Fruit fly (Drosophila melanogaster) whole organism, embryonic: ENCODE data around the gene CCT7.

Experiments
- Atf3 ChIP-seq: fragments of 200-800 bp; sonication (Bioruptor generic); optimal IDR thresholded peaks from 3 replicates; lab custom pipeline; 2016; ENCODE audit warnings: missing biosample characterization, missing genetic modification characterization
- C15 ChIP-seq: fragments of 200-800 bp; sonication (Bioruptor generic); IDR thresholded peaks from 3 replicates; pipeline ENCODE4 v1.3.6; 2022; ENCODE audit warnings: missing biosample characterization, missing genetic modification characterization
- CG1024 ChIP-seq: fragments of 200-800 bp; sonication (Bioruptor generic); IDR thresholded peaks from 2 replicates; pipeline ENCODE4 v1.3.6; 2022; ENCODE audit warnings: missing biosample characterization, missing genetic modification characterization
- CG10267 ChIP-seq: fragments of 200-800 bp; sonication (Bioruptor generic); optimal IDR thresholded peaks from 2 replicates; lab custom pipeline; 2018; ENCODE audit warnings: missing biosample characterization, mild to moderate bottlenecking, missing genetic modification characterization, moderate library complexity
- CG10274 ChIP-seq: fragments of 200-800 bp; sonication (Bioruptor generic); optimal IDR thresholded peaks from 3 replicates; lab custom pipeline; 2017; ENCODE audit warnings: missing biosample characterization, mild to moderate bottlenecking, missing genetic modification characterization
- CG10462 ChIP-seq: fragments of 200-800 bp; sonication (Bioruptor generic); optimal IDR thresholded peaks from 2 replicates; lab custom pipeline; 2016; ENCODE audit warnings: missing biosample characterization, missing genetic modification characterization
- CG12155 ChIP-seq: fragments of 200-800 bp; sonication (Bioruptor generic); optimal IDR thresholded peaks from 3 replicates; lab custom pipeline; 2016; ENCODE audit warnings: missing biosample characterization, missing genetic modification characterization
- CG12769 ChIP-seq: fragments of 200-800 bp; sonication (Bioruptor generic); optimal IDR thresholded peaks from 2 replicates; lab custom pipeline; 2019; ENCODE audit warnings: missing biosample characterization, mild to moderate bottlenecking, missing genetic modification characterization, moderate library complexity
- CG16863 ChIP-seq: fragments of 200-800 bp; sonication (Bioruptor generic); optimal IDR thresholded peaks from 3 replicates; lab custom pipeline; 2016; ENCODE audit warnings: missing biosample characterization, missing genetic modification characterization
- CG17568 ChIP-seq: fragments of 200-800 bp; sonication (Bioruptor generic); optimal IDR thresholded peaks from 2 replicates; lab custom pipeline; 2018; ENCODE audit warnings: missing biosample characterization, mild to moderate bottlenecking, missing genetic modification characterization, moderate library complexity
- CG18476 ChIP-seq: fragments of 200-800 bp; sonication (Bioruptor generic); optimal IDR thresholded peaks from 2 replicates; lab custom pipeline; 2016; ENCODE audit warnings: missing biosample characterization, mild to moderate bottlenecking, missing genetic modification characterization
- CG2129 ChIP-seq: fragments of 200-800 bp; sonication (Bioruptor generic); IDR thresholded peaks from 2 replicates; pipeline ENCODE4 v1.3.6; 2022; ENCODE audit warnings: missing biosample characterization, missing genetic modification characterization; ENCODE audit not compliant: partially characterized antibody
- CG2889 ChIP-seq: fragments of 200-800 bp; sonication (Bioruptor generic); IDR thresholded peaks from 3 replicates; pipeline ENCODE4 v1.3.6; 2022; ENCODE audit warnings: missing biosample characterization, missing genetic modification characterization
- CG31441 ChIP-seq: fragments of 200-800 bp; sonication (Bioruptor generic); IDR thresholded peaks from 2 replicates; pipeline ENCODE4 v1.3.6; 2022; ENCODE audit warnings: missing biosample characterization, missing genetic modification characterization
- CG32532 ChIP-seq: fragments of 200-800 bp; sonication (Bioruptor generic); IDR thresholded peaks from 2 replicates; pipeline ENCODE4 v1.3.6; 2022; ENCODE audit warnings: missing biosample characterization, missing genetic modification characterization
- CG4282 ChIP-seq: fragments of 200-800 bp; sonication (Bioruptor generic); optimal IDR thresholded peaks from 2 replicates; lab custom pipeline; 2016; ENCODE audit warnings: missing biosample characterization, missing genetic modification characterization
- CG4328 ChIP-seq: fragments of 200-800 bp; sonication (Bioruptor generic); optimal IDR thresholded peaks from 3 replicates; lab custom pipeline; 2017; ENCODE audit warnings: missing biosample characterization, missing genetic modification reagents, missing genetic modification characterization
- CG7987 ChIP-seq: fragments of 200-800 bp; sonication (Bioruptor generic); optimal IDR thresholded peaks from 2 replicates; lab custom pipeline; 2018; ENCODE audit warnings: missing biosample characterization, mild to moderate bottlenecking, missing genetic modification characterization, moderate library complexity
- CG9932 ChIP-seq: fragments of 200-800 bp; sonication (Bioruptor generic); IDR thresholded peaks from 2 replicates; pipeline ENCODE4 v1.3.6; 2022; ENCODE audit warnings: missing biosample characterization, missing genetic modification characterization
- Deaf1 ChIP-seq: fragments of 200-800 bp; optimal IDR thresholded peaks from 3 replicates; lab custom pipeline; 2019; ENCODE audit warnings: missing biosample characterization, mild to moderate bottlenecking, missing genetic modification characterization, moderate library complexity
- Eip74EF ChIP-seq, 2 experiments: fragments of 200-800 bp in 1 of 2; fragments of >200 bp in 1 of 2; sonication (Bioruptor generic) in 1 of 2; optimal IDR thresholded peaks; 2 replicates each; lab custom pipeline; 2017 to 2019; ENCODE audit warnings: missing biosample characterization in 2 of 2, missing genetic modification characterization in 2 of 2, mild to moderate bottlenecking in 1 of 2, moderate library complexity in 1 of 2
- Ets97D ChIP-seq: fragments of 200-800 bp; sonication (Bioruptor generic); optimal IDR thresholded peaks from 3 replicates; lab custom pipeline; 2016; ENCODE audit warnings: missing biosample characterization, missing genetic modification characterization
- HmgZ ChIP-seq: fragments of 200-800 bp; sonication (Bioruptor generic); optimal IDR thresholded peaks from 2 replicates; lab custom pipeline; 2018; ENCODE audit warnings: missing biosample characterization, mild to moderate bottlenecking, missing genetic modification characterization
- Hmr ChIP-seq: fragments of 200-800 bp; sonication (Bioruptor generic); optimal IDR thresholded peaks from 3 replicates; lab custom pipeline; 2017; ENCODE audit warnings: mild to moderate bottlenecking, missing biosample characterization, missing genetic modification reagents, missing genetic modification characterization
- Hr78 ChIP-seq, 2 experiments: fragments of 200-800 bp in 1 of 2; fragments of >200 bp in 1 of 2; sonication (Bioruptor generic) in 1 of 2; optimal IDR thresholded peaks; 2 replicates each; lab custom pipeline; 2017 to 2019; ENCODE audit warnings: missing biosample characterization in 2 of 2, missing genetic modification characterization in 2 of 2, mild to moderate bottlenecking in 1 of 2, moderate library complexity in 1 of 2
- MBD-R2 ChIP-seq: fragments of 200-800 bp; sonication (Bioruptor generic); IDR thresholded peaks from 2 replicates; pipeline ENCODE4 v1.3.6; 2022; ENCODE audit warnings: missing biosample characterization, missing genetic modification characterization
- Med ChIP-seq: fragments of 200-800 bp; sonication (Bioruptor generic); peaks from one replicate; lab custom pipeline; 2016; ENCODE audit warnings: missing biosample characterization, missing genetic modification characterization, mild to moderate bottlenecking, inconsistent platforms, moderate library complexity
- NFAT ChIP-seq: fragments of 200-800 bp; sonication (Bioruptor generic); IDR thresholded peaks from 2 replicates; pipeline ENCODE4 v1.3.6; 2022; ENCODE audit warnings: missing biosample characterization, missing genetic modification characterization
- Nf-YA ChIP-seq: fragments of 200-800 bp; sonication (Bioruptor generic); IDR thresholded peaks from 2 replicates; pipeline ENCODE4 v1.3.6; 2022; ENCODE audit warnings: missing biosample characterization, missing genetic modification characterization
- Rx ChIP-seq: fragments of 200-800 bp; sonication (Bioruptor generic); IDR thresholded peaks from 2 replicates; pipeline ENCODE4 v1.3.6; 2022; ENCODE audit warnings: missing biosample characterization, missing genetic modification characterization
- Vsx1 ChIP-seq: fragments of 200-800 bp; sonication (Bioruptor generic); optimal IDR thresholded peaks from 2 replicates; lab custom pipeline; 2017; ENCODE audit warnings: missing biosample characterization, mild to moderate bottlenecking, missing genetic modification characterization, missing genetic modification reagents
- ase ChIP-seq: fragments of 200-800 bp; sonication (Bioruptor generic); IDR thresholded peaks from 3 replicates; pipeline ENCODE4 v1.3.6; 2022; ENCODE audit warnings: missing biosample characterization, missing genetic modification characterization
- ash1 ChIP-seq: fragments of 200-800 bp; sonication (Bioruptor generic); optimal IDR thresholded peaks from 2 replicates; lab custom pipeline; 2018; ENCODE audit warnings: missing biosample characterization, mild to moderate bottlenecking, missing genetic modification characterization
- bigmax ChIP-seq: fragments of 200-800 bp; sonication (Bioruptor generic); optimal IDR thresholded peaks from 2 replicates; lab custom pipeline; 2018; ENCODE audit warnings: missing biosample characterization, mild to moderate bottlenecking, missing genetic modification characterization
- chinmo ChIP-seq: fragments of 200-800 bp; sonication (Bioruptor generic); IDR thresholded peaks from 4 replicates; pipeline ENCODE4 v1.3.6; 2022; ENCODE audit warnings: missing biosample characterization, missing genetic modification characterization; ENCODE audit not compliant: partially characterized antibody
- dysf ChIP-seq: fragments of 200-800 bp; sonication (Bioruptor generic); IDR thresholded peaks from 3 replicates; pipeline ENCODE4 v1.3.6; 2022; ENCODE audit warnings: missing biosample characterization, missing genetic modification characterization
- eyg ChIP-seq: fragments of 200-800 bp; sonication (Bioruptor generic); optimal IDR thresholded peaks from 3 replicates; lab custom pipeline; 2016; ENCODE audit warnings: missing biosample characterization, missing genetic modification characterization
- gce ChIP-seq: fragments of 200-800 bp; sonication (Bioruptor generic); IDR thresholded peaks from 3 replicates; pipeline ENCODE4 v1.3.6; 2022; ENCODE audit warnings: missing biosample characterization, missing genetic modification characterization
- gcm ChIP-seq: fragments of 200-800 bp; sonication (Bioruptor generic); optimal IDR thresholded peaks from 2 replicates; lab custom pipeline; 2019; ENCODE audit warnings: missing biosample characterization, mild to moderate bottlenecking, missing genetic modification characterization, moderate library complexity
- ind ChIP-seq: fragments of 200-800 bp; sonication (Bioruptor generic); optimal IDR thresholded peaks from 3 replicates; lab custom pipeline; 2016; ENCODE audit warnings: missing biosample characterization, missing genetic modification characterization
- kni ChIP-seq: fragments of 200-800 bp; sonication (Bioruptor generic); optimal IDR thresholded peaks from 3 replicates; lab custom pipeline; 2017; ENCODE audit warnings: mild to moderate bottlenecking, missing biosample characterization, missing genetic modification reagents, missing genetic modification characterization
- nau ChIP-seq: fragments of 200-800 bp; sonication (Bioruptor generic); optimal IDR thresholded peaks from 3 replicates; lab custom pipeline; 2017; ENCODE audit warnings: missing biosample characterization, mild to moderate bottlenecking, missing genetic modification characterization, missing genetic modification reagents
- pros ChIP-seq: fragments of 200-800 bp; sonication (Bioruptor generic); optimal IDR thresholded peaks from 3 replicates; lab custom pipeline; 2019; ENCODE audit warnings: missing biosample characterization, mild to moderate bottlenecking, missing genetic modification characterization, moderate library complexity
- rib ChIP-seq: fragments of 200-800 bp; sonication (Bioruptor generic); IDR thresholded peaks from 2 replicates; pipeline ENCODE4 v1.3.6; 2022; ENCODE audit warnings: missing biosample characterization, missing genetic modification characterization
- row ChIP-seq: fragments of 200-800 bp; sonication (Bioruptor generic); IDR thresholded peaks from 3 replicates; pipeline ENCODE4 v1.3.6; 2022; ENCODE audit warnings: missing biosample characterization, missing genetic modification characterization
- scrt ChIP-seq: fragments of 200-800 bp; sonication (Bioruptor generic); optimal IDR thresholded peaks from 2 replicates; lab custom pipeline; 2018; ENCODE audit warnings: missing biosample characterization, mild to moderate bottlenecking, missing genetic modification characterization, moderate library complexity
- sisA ChIP-seq: fragments of 200-800 bp; sonication (Bioruptor generic); IDR thresholded peaks from 2 replicates; pipeline ENCODE4 v1.3.6; 2022; ENCODE audit warnings: missing biosample characterization, missing genetic modification characterization
- tll ChIP-seq, 2 experiments: fragments of 200-800 bp in 1 of 2; fragments of >200 bp in 1 of 2; sonication (Bioruptor generic) in 1 of 2; optimal IDR thresholded peaks; 2 replicates each; lab custom pipeline; 2017 to 2019; ENCODE audit warnings: missing biosample characterization in 2 of 2, missing genetic modification characterization in 2 of 2, mild to moderate bottlenecking in 1 of 2, moderate library complexity in 1 of 2
- tna ChIP-seq: fragments of 200-800 bp; sonication (Bioruptor generic); IDR thresholded peaks from 2 replicates; pipeline ENCODE4 v1.3.6; 2022; ENCODE audit warnings: missing biosample characterization, missing genetic modification characterization; ENCODE audit not compliant: partially characterized antibody
- unc-4 ChIP-seq: fragments of 200-800 bp; sonication (Bioruptor generic); IDR thresholded peaks from 2 replicates; pipeline ENCODE4 v1.3.6; 2022; ENCODE audit warnings: missing biosample characterization, missing genetic modification characterization; ENCODE audit not compliant: partially characterized antibody
- usp ChIP-seq: fragments of >200 bp; optimal IDR thresholded peaks from 2 replicates; lab custom pipeline; 2017; ENCODE audit warnings: missing biosample characterization, missing genetic modification characterization

Gene CCT7

DNA sequence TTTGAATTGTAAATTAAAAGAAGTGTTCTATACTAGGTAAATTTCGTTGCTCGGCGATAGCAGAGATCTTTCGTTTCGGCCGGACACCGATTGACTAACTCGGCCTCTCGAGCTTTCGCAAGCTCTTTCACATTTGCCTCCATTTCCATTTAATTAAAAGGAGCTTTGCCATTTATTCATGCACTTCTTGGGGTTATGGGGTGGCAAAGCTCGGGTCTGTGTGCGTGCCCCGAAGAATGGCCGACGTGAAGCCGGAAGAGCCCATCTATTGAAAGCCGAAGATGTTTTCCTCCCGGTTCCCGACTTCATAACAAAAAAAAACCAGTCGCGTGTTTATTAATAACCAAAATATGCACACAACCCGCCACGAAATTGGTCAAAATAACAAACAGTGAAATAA is 1.5 kb upstream of the CCT7 start (continued):
- no peak for TF ChIP-seq CG16863 (GFP tag; lab: Kevin White, UChicago)
- TF ChIP-seq sisA: no peak
- no peak for TF ChIP-seq kni
- TF ChIP-seq CG4282 (GFP tag; lab: Kevin White, UChicago): no peak
- TF ChIP-seq MBD-R2 (GFP tag; lab: Robert Waterston, UW): no peak
- TF ChIP-seq row (GFP tag; lab: Robert Waterston, UW): no peak
- peak; percentile 20 for TF ChIP-seq Hmr (GFP tag; lab: Kevin White, UChicago)
- no peak for TF ChIP-seq unc-4 (GFP tag; lab: Robert Waterston, UW)
- TF ChIP-seq CG7987 (GFP tag; lab: Kevin White, UChicago): peak; percentile 12
- TF ChIP-seq HmgZ (tag; lab: Kevin White, UChicago): no peak
- TF ChIP-seq CG12769: peak; percentile 54
- TF ChIP-seq CG10267 (tag; lab: Kevin White, UChicago): no peak
- no peak for TF ChIP-seq nau
- no peak for TF ChIP-seq CG4328
- no peak for TF ChIP-seq NFAT (GFP tag; lab: Robert Waterston, UW)
- no peak; the same call in 1 of the 2 replicates for TF ChIP-seq CG32532
- TF ChIP-seq gcm: no peak
- no peak for TF ChIP-seq rib (GFP tag; lab: Robert Waterston, UW)
- no peak for TF ChIP-seq pros (GFP tag; lab: Kevin White, UChicago)
- TF ChIP-seq CG18476 (GFP tag; lab: Kevin White, UChicago): no peak
- no peak for TF ChIP-seq CG9932 (GFP tag; lab: Robert Waterston, UW)
- TF ChIP-seq Rx (GFP tag; lab: Robert Waterston, UW): no peak
- no peak for TF ChIP-seq ash1 (GFP tag; lab: Kevin White, UChicago)
- no peak for TF ChIP-seq CG12155
- no peak for TF ChIP-seq CG10274 (GFP tag; lab: Kevin White, UChicago)
- no peak for TF ChIP-seq Nf-YA (GFP tag; lab: Robert Waterston, UW)
- peak; percentile 33 for TF ChIP-seq bigmax
- TF ChIP-seq eyg (GFP tag; lab: Kevin White, UChicago): no peak
- TF ChIP-seq CG2129 (GFP tag; lab: Robert Waterston, UW): no peak
- TF ChIP-seq ind: no peak
- peak; percentile 93 for TF ChIP-seq Deaf1
- peak; percentile 72 for TF ChIP-seq Med
- no peak for TF ChIP-seq tll (GFP tag; optimal IDR thresholded peaks at IDR 0.05; lab: Kevin White, UChicago)
- TF ChIP-seq chinmo (GFP tag; lab: Robert Waterston, UW): peak; percentile 89
- peak; percentile 6 for TF ChIP-seq scrt (GFP tag; lab: Kevin White, UChicago)
- TF ChIP-seq ase (GFP tag; lab: Robert Waterston, UW): no peak
- TF ChIP-seq Ets97D: peak; percentile 16
- TF ChIP-seq tna (GFP tag; lab: Robert Waterston, UW): no peak
- no peak for TF ChIP-seq CG31441
- peak in 1 of 2 experiments; percentile 65 for TF ChIP-seq Hr78 (GFP tag; optimal IDR thresholded peaks at IDR 0.05; lab: Kevin White, UChicago)
- TF ChIP-seq Eip74EF (GFP tag; optimal IDR thresholded peaks at IDR 0.05; lab: Kevin White, UChicago): peak in 1 of 2 experiments; percentile 66
- no peak for TF ChIP-seq gce (GFP tag; lab: Robert Waterston, UW)
- TF ChIP-seq CG2889: no peak
- TF ChIP-seq usp: no peak
- TF ChIP-seq C15 (GFP tag; lab: Robert Waterston, UW): no peak
- TF ChIP-seq CG1024 (GFP tag; lab: Robert Waterston, UW): no peak
- TF ChIP-seq CG10462 (GFP tag; lab: Kevin White, UChicago): no peak
- TF ChIP-seq dysf (GFP tag; lab: Robert Waterston, UW): peak; percentile 26; the same call in 1 of the 3 replicates
- TF ChIP-seq CG17568 (GFP tag; lab: Kevin White, UChicago): no peak
- no peak for TF ChIP-seq Atf3 (GFP tag; lab: Kevin White, UChicago)
- no peak for TF ChIP-seq Vsx1 (GFP tag; lab: Kevin White, UChicago)
